Worm (Caenorhabditis elegans): Measurements from ENCODE around the gene srpa-68.

The srpa-68 gene

DNA sequence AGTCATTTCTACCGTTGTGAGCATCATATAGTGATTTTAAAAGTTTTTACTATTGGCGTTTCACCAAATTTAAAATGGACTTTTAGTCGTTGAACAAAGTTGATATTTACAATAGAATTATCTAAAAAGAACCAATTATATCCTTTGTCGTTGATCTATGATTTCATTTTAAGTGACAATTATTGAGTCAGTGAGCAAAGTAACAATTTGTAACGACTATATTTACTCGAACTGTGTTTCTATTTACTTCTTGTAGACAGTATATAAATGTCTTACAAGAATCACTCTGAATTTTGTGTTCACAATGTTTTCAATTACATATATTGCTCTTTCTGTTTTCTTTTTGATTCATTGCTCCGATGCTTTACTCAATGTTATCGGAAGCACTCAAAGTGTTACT lies 50.3 kb downstream of the srpa-68 start, which contains the start of gene ttr-22:
Gene ttr-22, plus strand, starts transcription at position 301 of the 400 bp plus-strand sequence.
- no peak for TF ChIP-seq nhr-77 (tag; optimal IDR thresholded peaks at IDR 0.05)
- no peak for TF ChIP-seq mdl-1 (tag; optimal IDR thresholded peaks at IDR 0.05)
- no peak for TF ChIP-seq ceh-82 (tag; optimal IDR thresholded peaks at IDR 0.05)
- TF ChIP-seq ztf-11 (tag; optimal IDR thresholded peaks at IDR 0.05): no peak
- no peak for TF ChIP-seq sma-3 (GFP tag; optimal IDR thresholded peaks at IDR 0.05)

All from whole organism, L2 larva.